Fruit fly (Drosophila melanogaster): ENCODE data around the gene peg.

DNA sequence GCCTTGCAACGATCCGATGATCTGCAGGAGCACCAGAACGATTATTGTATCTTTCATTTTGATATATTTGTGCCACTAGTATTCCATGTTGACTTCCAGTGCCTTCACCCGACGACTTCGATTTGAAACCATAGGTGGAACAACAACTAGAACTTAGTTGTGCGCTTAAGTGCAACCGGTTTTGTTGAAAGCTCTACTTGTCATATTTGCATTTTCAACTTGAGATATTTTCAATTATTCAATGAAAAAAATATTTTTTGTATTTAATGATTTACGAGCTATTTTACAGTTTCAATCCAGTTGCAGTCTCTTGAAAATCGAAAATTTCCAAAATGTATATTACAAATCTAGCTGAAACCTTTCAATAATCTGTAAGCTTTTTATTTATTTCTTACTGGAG, 23.0 kb upstream of the peg start, which contains the start of gene CG31207:
- TF ChIP-seq CG6163 (GFP tag; IDR thresholded peaks at IDR 0.05) (no peak), fd85E (GFP tag; optimal IDR thresholded peaks at IDR 0.05) (no peak), CG1621 (tag; optimal IDR thresholded peaks at IDR 0.05) (no peak), cyc (GFP tag; optimal IDR thresholded peaks at IDR 0.05) (no peak), Lpt (GFP tag; optimal IDR thresholded peaks at IDR 0.05) (no peak), CG10669 (GFP tag; optimal IDR thresholded peaks at IDR 0.05) (no peak)

All from whole organism, prepupa.